Fruit fly (Drosophila melanogaster) whole organism, embryonic: ENCODE results near the gene CG5846.

Experiments used
- Abd-B ChIP-seq: fragments of 200-800 bp; sonication (Bioruptor generic); optimal IDR thresholded peaks from 2 replicates; lab custom pipeline; 2018; ENCODE audit warnings: missing biosample characterization, mild to moderate bottlenecking, missing genetic modification characterization, moderate library complexity
- Asciz ChIP-seq: fragments of 200-800 bp; sonication (Bioruptor generic); optimal IDR thresholded peaks from 2 replicates; lab custom pipeline; 2017; ENCODE audit warnings: missing biosample characterization, mild to moderate bottlenecking, missing genetic modification characterization, missing genetic modification reagents
- Bdp1 ChIP-seq: fragments of 200-800 bp; sonication (Bioruptor generic); optimal IDR thresholded peaks from 3 replicates; lab custom pipeline; 2016; ENCODE audit warnings: missing biosample characterization, missing genetic modification characterization
- CG10462 ChIP-seq: fragments of 200-800 bp; sonication (Bioruptor generic); optimal IDR thresholded peaks from 2 replicates; lab custom pipeline; 2016; ENCODE audit warnings: missing biosample characterization, missing genetic modification characterization
- CG14667 ChIP-seq: fragments of 200-800 bp; sonication (Bioruptor generic); IDR thresholded peaks from 2 replicates; pipeline ENCODE4 v1.3.6; 2022; ENCODE audit warnings: missing biosample characterization, missing genetic modification characterization
- CG14710 ChIP-seq: fragments of 200-800 bp; sonication (Bioruptor generic); optimal IDR thresholded peaks from 3 replicates; lab custom pipeline; 2019; ENCODE audit warnings: missing biosample characterization, mild to moderate bottlenecking, missing genetic modification characterization, moderate library complexity
- CG14860 ChIP-seq: fragments of 200-800 bp; sonication (Bioruptor generic); IDR thresholded peaks from 3 replicates; pipeline ENCODE4 v1.3.6; 2022; ENCODE audit warnings: missing biosample characterization, missing genetic modification characterization; ENCODE audit not compliant: partially characterized antibody
- CG15269 ChIP-seq: fragments of 200-800 bp; sonication (Bioruptor generic); optimal IDR thresholded peaks from 2 replicates; lab custom pipeline; 2018; ENCODE audit warnings: missing biosample characterization, mild to moderate bottlenecking, missing genetic modification characterization, moderate library complexity
- CG17361 ChIP-seq: fragments of 200-800 bp; sonication (Bioruptor generic); IDR thresholded peaks from 3 replicates; pipeline ENCODE4 v1.3.6; 2022; ENCODE audit warnings: missing biosample characterization, missing genetic modification characterization
- CG17912 ChIP-seq: fragments of 200-800 bp; sonication (Bioruptor generic); optimal IDR thresholded peaks from 2 replicates; lab custom pipeline; 2018; ENCODE audit warnings: missing biosample characterization, mild to moderate bottlenecking, missing genetic modification characterization
- CG1832 ChIP-seq: fragments of 200-800 bp; sonication (Bioruptor generic); optimal IDR thresholded peaks from 2 replicates; lab custom pipeline; 2017; ENCODE audit warnings: missing biosample characterization, mild to moderate bottlenecking, missing genetic modification characterization, inconsistent platforms
- CG2116 ChIP-seq: fragments of 200-800 bp; sonication (Bioruptor generic); optimal IDR thresholded peaks from 3 replicates; lab custom pipeline; 2018; ENCODE audit warnings: missing biosample characterization, mild to moderate bottlenecking, missing genetic modification characterization
- CG2199 ChIP-seq: fragments of 200-800 bp; sonication (Bioruptor generic); IDR thresholded peaks from 3 replicates; pipeline ENCODE4 v1.3.6; 2022; ENCODE audit warnings: missing biosample characterization, missing genetic modification characterization
- CG2875 ChIP-seq: fragments of 200-800 bp; sonication (Bioruptor generic); optimal IDR thresholded peaks from 2 replicates; lab custom pipeline; 2017; ENCODE audit warnings: missing biosample characterization, mild to moderate bottlenecking, missing genetic modification characterization, missing genetic modification reagents
- CG30431 ChIP-seq: fragments of 200-800 bp; sonication (Bioruptor generic); optimal IDR thresholded peaks from 2 replicates; lab custom pipeline; 2017; ENCODE audit warnings: missing biosample characterization, missing genetic modification characterization
- CG31441 ChIP-seq: fragments of 200-800 bp; sonication (Bioruptor generic); IDR thresholded peaks from 2 replicates; pipeline ENCODE4 v1.3.6; 2022; ENCODE audit warnings: missing biosample characterization, missing genetic modification characterization
- CG33213 ChIP-seq: fragments of 200-800 bp; sonication (Bioruptor generic); optimal IDR thresholded peaks from 3 replicates; lab custom pipeline; 2016; ENCODE audit warnings: missing biosample characterization, missing genetic modification characterization
- CG34376 ChIP-seq: fragments of 200-800 bp; sonication (Bioruptor generic); optimal IDR thresholded peaks from 2 replicates; lab custom pipeline; 2018; ENCODE audit warnings: missing biosample characterization, mild to moderate bottlenecking, missing genetic modification characterization
- CG6765 ChIP-seq: fragments of 200-800 bp; sonication (Bioruptor generic); optimal IDR thresholded peaks from 3 replicates; lab custom pipeline; 2017; ENCODE audit warnings: missing biosample characterization, mild to moderate bottlenecking, missing genetic modification characterization
- CG8281 ChIP-seq: fragments of 200-800 bp; sonication (Bioruptor generic); optimal IDR thresholded peaks from 2 replicates; lab custom pipeline; 2018; ENCODE audit warnings: missing biosample characterization, mild to moderate bottlenecking, missing genetic modification characterization, moderate library complexity
- CTCF ChIP-seq: fragments of 200-800 bp; sonication (Bioruptor generic); optimal IDR thresholded peaks from 2 replicates; lab custom pipeline; 2017; ENCODE audit warnings: missing biosample characterization, mild to moderate bottlenecking, missing genetic modification characterization, moderate library complexity
- Dad ChIP-seq: fragments of 200-800 bp; sonication (Bioruptor generic); optimal IDR thresholded peaks from 3 replicates; lab custom pipeline; 2016; ENCODE audit warnings: missing biosample characterization, missing genetic modification characterization
- Eip74EF ChIP-seq, 2 experiments: fragments of 200-800 bp in 1 of 2; fragments of >200 bp in 1 of 2; sonication (Bioruptor generic) in 1 of 2; optimal IDR thresholded peaks; 2 replicates each; lab custom pipeline; 2017 to 2019; ENCODE audit warnings: missing biosample characterization in 2 of 2, missing genetic modification characterization in 2 of 2, mild to moderate bottlenecking in 1 of 2, moderate library complexity in 1 of 2
- GATAe ChIP-seq: fragments of 200-800 bp; sonication (Bioruptor generic); conservative IDR thresholded peaks from 2 replicates; pipeline ENCODE4 v1.3.6; 2022; ENCODE audit warnings: missing biosample characterization, missing genetic modification characterization
- Kr ChIP-seq: fragments of 200-800 bp; sonication (Bioruptor generic); optimal IDR thresholded peaks from 2 replicates; lab custom pipeline; 2017; ENCODE audit warnings: missing biosample characterization, mild to moderate bottlenecking, missing genetic modification characterization
- Myb ChIP-seq: fragments of 200-800 bp; sonication (Bioruptor generic); optimal IDR thresholded peaks from 2 replicates; lab custom pipeline; 2016; ENCODE audit warnings: missing biosample characterization, missing genetic modification characterization
- Pdp1 ChIP-seq, 2 experiments: fragments of 200-800 bp; sonication (Bioruptor generic); optimal IDR thresholded peaks; 3 replicates each; lab custom pipeline; 2016; ENCODE audit warnings: missing biosample characterization in 2 of 2, missing genetic modification characterization in 2 of 2, mild to moderate bottlenecking in 1 of 2, moderate library complexity in 1 of 2
- Side ChIP-seq: fragments of 200-800 bp; sonication (Bioruptor generic); optimal IDR thresholded peaks from 2 replicates; lab custom pipeline; 2016; ENCODE audit warnings: missing biosample characterization, missing genetic modification characterization
- ac ChIP-seq: fragments of 200-800 bp; sonication (Bioruptor generic); optimal IDR thresholded peaks from 3 replicates; lab custom pipeline; 2017; ENCODE audit warnings: missing biosample characterization, mild to moderate bottlenecking, missing genetic modification characterization
- az2 ChIP-seq: fragments of 200-800 bp; sonication (Bioruptor generic); optimal IDR thresholded peaks from 3 replicates; lab custom pipeline; 2016; ENCODE audit warnings: missing biosample characterization, missing genetic modification characterization
- btn ChIP-seq: fragments of 200-800 bp; sonication (Bioruptor generic); optimal IDR thresholded peaks from 2 replicates; lab custom pipeline; 2016; ENCODE audit warnings: missing biosample characterization, missing genetic modification characterization
- cas ChIP-seq: fragments of 200-800 bp; sonication (Bioruptor generic); IDR thresholded peaks from 2 replicates; pipeline ENCODE4 v1.3.6; 2022; ENCODE audit warnings: missing biosample characterization, missing genetic modification characterization
- croc ChIP-seq: fragments of 200-800 bp; sonication (Bioruptor generic); conservative IDR thresholded peaks from 3 replicates; pipeline ENCODE4 v1.3.6; 2022; ENCODE audit warnings: missing biosample characterization, missing genetic modification characterization
- crol ChIP-seq: fragments of 200-800 bp; sonication (Bioruptor generic); IDR thresholded peaks from 2 replicates; pipeline ENCODE4 v1.3.6; 2022; ENCODE audit warnings: missing biosample characterization, missing genetic modification characterization
- fd102C ChIP-seq: fragments of 200-800 bp; sonication (Bioruptor generic); optimal IDR thresholded peaks from 2 replicates; lab custom pipeline; 2018; ENCODE audit warnings: missing biosample characterization, mild to moderate bottlenecking, missing genetic modification characterization, moderate library complexity
- fru ChIP-seq: fragments of >200 bp; optimal IDR thresholded peaks from 2 replicates; lab custom pipeline; 2017
- hbn ChIP-seq: fragments of 200-800 bp; sonication (Bioruptor generic); IDR thresholded peaks from 2 replicates; pipeline ENCODE4 v1.3.6; 2022; ENCODE audit warnings: missing biosample characterization, missing genetic modification characterization; ENCODE audit not compliant: partially characterized antibody
- jumu ChIP-seq: fragments of 200-800 bp; sonication (Bioruptor generic); optimal IDR thresholded peaks from 3 replicates; lab custom pipeline; 2016; ENCODE audit warnings: missing biosample characterization, missing genetic modification characterization
- pan ChIP-seq, 4 experiments: fragments of >200 bp in 3 of 4; fragments of 200-800 bp in 1 of 4; sonication (Bioruptor generic) in 1 of 4; optimal IDR thresholded peaks in 3 of 4; IDR thresholded peaks in 1 of 4; 2 replicates each; pipeline versions ENCODE4 v1.3.6 to Lab custom; 2017 to 2022; ENCODE audit warnings: missing biosample characterization in 2 of 4, missing genetic modification characterization in 2 of 4, mixed read lengths in 1 of 4
- sens ChIP-seq: fragments of 200-800 bp; sonication (Bioruptor generic); peaks from one replicate; lab custom pipeline; 2016; ENCODE audit warnings: missing biosample characterization, missing genetic modification characterization
- sr ChIP-seq: fragments of 200-800 bp; sonication (Bioruptor generic); IDR thresholded peaks from 3 replicates; pipeline ENCODE4 v1.3.6; 2022; ENCODE audit warnings: missing biosample characterization, missing genetic modification characterization
- stwl ChIP-seq: fragments of 200-800 bp; sonication (Bioruptor generic); optimal IDR thresholded peaks from 3 replicates; lab custom pipeline; 2018; ENCODE audit warnings: missing biosample characterization, mild to moderate bottlenecking, missing genetic modification characterization, moderate library complexity
- ttk ChIP-seq: fragments of 200-800 bp; sonication (Bioruptor generic); IDR thresholded peaks from 2 replicates; pipeline ENCODE4 v2.1.2; 2022; ENCODE audit warnings: missing biosample characterization, missing genetic modification characterization
- unc-4 ChIP-seq: fragments of 200-800 bp; sonication (Bioruptor generic); IDR thresholded peaks from 2 replicates; pipeline ENCODE4 v1.3.6; 2022; ENCODE audit warnings: missing biosample characterization, missing genetic modification characterization; ENCODE audit not compliant: partially characterized antibody
- wek ChIP-seq: fragments of 200-800 bp; sonication (Bioruptor generic); optimal IDR thresholded peaks from 3 replicates; lab custom pipeline; 2018; ENCODE audit warnings: missing biosample characterization, mild to moderate bottlenecking, missing genetic modification characterization, moderate library complexity

Gene CG5846

dm6 chr2L:10004574-10004973 is 47.5 kb upstream of the CG5846 start (continued):
- TF ChIP-seq Asciz (GFP tag; lab: Kevin White, UChicago) (no peak), Kr (GFP tag; lab: Kevin White, UChicago) (no peak), jumu (GFP tag; lab: Kevin White, UChicago) (peak; percentile 24), CG8281 (tag; lab: Kevin White, UChicago) (no peak), Bdp1 (GFP tag; lab: Kevin White, UChicago) (no peak), CG10462 (GFP tag; lab: Kevin White, UChicago) (no peak), ac (GFP tag; lab: Kevin White, UChicago) (no peak), Eip74EF (GFP tag; optimal IDR thresholded peaks at IDR 0.05; lab: Kevin White, UChicago) (no peak), fd102C (no peak), hbn (GFP tag; lab: Robert Waterston, UW) (peak; percentile 39; the same call in 1 of the 2 replicates), CG31441 (GFP tag; lab: Robert Waterston, UW) (no peak), btn (GFP tag; lab: Kevin White, UChicago) (no peak), fru (lab: Kevin White, UChicago) (no peak), CG14710 (tag; lab: Kevin White, UChicago) (no peak), az2 (GFP tag; lab: Kevin White, UChicago) (no peak), CG15269 (tag; lab: Kevin White, UChicago) (no peak), CG17361 (no peak), CG30431 (GFP tag; lab: Kevin White, UChicago) (no peak), CG1832 (no peak), Dad (GFP tag; lab: Kevin White, UChicago) (no peak), sr (no peak), ttk (GFP tag; lab: Robert Waterston, UW) (no peak), cas (GFP tag; lab: Robert Waterston, UW) (no peak), CG2875 (no peak), Abd-B (GFP tag; lab: Kevin White, UChicago) (no peak), CG14860 (GFP tag; lab: Robert Waterston, UW) (no peak), stwl (tag; lab: Kevin White, UChicago) (no peak), CG14667 (GFP tag; lab: Robert Waterston, UW) (no peak), CG33213 (no peak), crol (GFP tag; lab: Robert Waterston, UW) (peak; percentile 61; the same call in 1 of the 2 replicates), CG6765 (GFP tag; lab: Kevin White, UChicago) (no peak), Myb (no peak), Pdp1 (GFP tag; optimal IDR thresholded peaks at IDR 0.05; lab: Kevin White, UChicago) (no peak), Side (GFP tag; lab: Kevin White, UChicago) (no peak), CTCF (GFP tag; lab: Kevin White, UChicago) (no peak), CG2199 (0 out of 3 replicates have a peak, but pooled peaks have one; percentile 45), sens (GFP tag; lab: Kevin White, UChicago) (peak; percentile 59), wek (GFP tag; lab: Kevin White, UChicago) (peak; percentile 15), GATAe (no peak), croc (no peak), CG17912 (GFP tag; lab: Kevin White, UChicago) (peak; percentile 9), pan (optimal IDR thresholded peaks at IDR 0.05; lab: Kevin White, UChicago) (no peak), pan (GFP tag; optimal IDR thresholded peaks at IDR 0.05 in 1 of 2, IDR thresholded peaks at IDR 0.05 in 1 of 2) (no peak), CG34376 (GFP tag; lab: Kevin White, UChicago) (no peak), CG2116 (GFP tag; lab: Kevin White, UChicago) (no peak), unc-4 (no peak)
